Fruit fly (Drosophila melanogaster) whole organism, embryonic: ENCODE measurements around the gene CG13455.

Experiments
- CG1024 ChIP-seq: fragments of 200-800 bp; sonication (Bioruptor generic); IDR thresholded peaks from 2 replicates; pipeline ENCODE4 v1.3.6; 2022; ENCODE audit warnings: missing biosample characterization, missing genetic modification characterization
- CG10462 ChIP-seq: fragments of 200-800 bp; sonication (Bioruptor generic); optimal IDR thresholded peaks from 2 replicates; lab custom pipeline; 2016; ENCODE audit warnings: missing biosample characterization, missing genetic modification characterization
- CG12155 ChIP-seq: fragments of 200-800 bp; sonication (Bioruptor generic); optimal IDR thresholded peaks from 3 replicates; lab custom pipeline; 2016; ENCODE audit warnings: missing biosample characterization, missing genetic modification characterization
- CG12219 ChIP-seq: fragments of 200-800 bp; sonication (Bioruptor generic); optimal IDR thresholded peaks from 3 replicates; lab custom pipeline; 2018; ENCODE audit warnings: missing biosample characterization, mild to moderate bottlenecking, missing genetic modification characterization
- CG12744 ChIP-seq: fragments of 200-800 bp; sonication (Bioruptor generic); optimal IDR thresholded peaks from 2 replicates; lab custom pipeline; 2016; ENCODE audit warnings: missing biosample characterization, missing genetic modification characterization
- CG14441 ChIP-seq: fragments of 200-800 bp; sonication (Bioruptor generic); IDR thresholded peaks from 2 replicates; pipeline ENCODE4 v1.3.6; 2022; ENCODE audit warnings: missing biosample characterization, missing genetic modification characterization
- CG14860 ChIP-seq: fragments of 200-800 bp; sonication (Bioruptor generic); IDR thresholded peaks from 3 replicates; pipeline ENCODE4 v1.3.6; 2022; ENCODE audit warnings: missing biosample characterization, missing genetic modification characterization; ENCODE audit not compliant: partially characterized antibody
- CG15011 ChIP-seq: fragments of 200-800 bp; sonication (Bioruptor generic); optimal IDR thresholded peaks from 3 replicates; lab custom pipeline; 2018; ENCODE audit warnings: missing biosample characterization, mild to moderate bottlenecking, missing genetic modification characterization
- CG1529 ChIP-seq: fragments of 200-800 bp; sonication (Bioruptor generic); optimal IDR thresholded peaks from 3 replicates; lab custom pipeline; 2018; ENCODE audit warnings: missing biosample characterization, missing genetic modification characterization
- CG17361 ChIP-seq: fragments of 200-800 bp; sonication (Bioruptor generic); IDR thresholded peaks from 3 replicates; pipeline ENCODE4 v1.3.6; 2022; ENCODE audit warnings: missing biosample characterization, missing genetic modification characterization
- CG18476 ChIP-seq: fragments of 200-800 bp; sonication (Bioruptor generic); optimal IDR thresholded peaks from 2 replicates; lab custom pipeline; 2016; ENCODE audit warnings: missing biosample characterization, mild to moderate bottlenecking, missing genetic modification characterization
- CG18619 ChIP-seq: fragments of 200-800 bp; sonication (Bioruptor generic); optimal IDR thresholded peaks from 3 replicates; lab custom pipeline; 2017; ENCODE audit warnings: missing biosample characterization, mild to moderate bottlenecking, missing genetic modification characterization
- CG2678 ChIP-seq: fragments of 200-800 bp; sonication (Bioruptor generic); optimal IDR thresholded peaks from 3 replicates; lab custom pipeline; 2019; ENCODE audit warnings: missing biosample characterization, mild to moderate bottlenecking, missing genetic modification characterization, moderate library complexity
- CG3065 ChIP-seq: fragments of 200-800 bp; sonication (Bioruptor generic); optimal IDR thresholded peaks from 2 replicates; lab custom pipeline; 2016; ENCODE audit warnings: missing biosample characterization, missing genetic modification characterization
- CG33213 ChIP-seq: fragments of 200-800 bp; sonication (Bioruptor generic); optimal IDR thresholded peaks from 3 replicates; lab custom pipeline; 2016; ENCODE audit warnings: missing biosample characterization, missing genetic modification characterization
- CG4854 ChIP-seq: fragments of 200-800 bp; sonication (Bioruptor generic); optimal IDR thresholded peaks from 2 replicates; lab custom pipeline; 2016; ENCODE audit warnings: missing biosample characterization, missing genetic modification characterization, inconsistent platforms
- CG8924 ChIP-seq: fragments of 200-800 bp; optimal IDR thresholded peaks from 3 replicates; lab custom pipeline; 2019; ENCODE audit warnings: missing biosample characterization, mild to moderate bottlenecking, missing genetic modification characterization, moderate library complexity
- CG9215 ChIP-seq: fragments of 200-800 bp; sonication (Bioruptor generic); IDR thresholded peaks from 2 replicates; pipeline ENCODE4 v1.3.6; 2022; ENCODE audit warnings: missing biosample characterization, missing genetic modification characterization
- Camta ChIP-seq: fragments of 200-800 bp; sonication (Bioruptor generic); optimal IDR thresholded peaks from 2 replicates; lab custom pipeline; 2016; ENCODE audit warnings: missing biosample characterization, missing genetic modification characterization
- CoRest ChIP-seq: fragments of 200-800 bp; sonication (Bioruptor generic); optimal IDR thresholded peaks from 3 replicates; lab custom pipeline; 2018; ENCODE audit warnings: missing biosample characterization, mild to moderate bottlenecking, missing genetic modification characterization, moderate library complexity
- Doc2 ChIP-seq: fragments of 200-800 bp; sonication (Bioruptor generic); IDR thresholded peaks from 2 replicates; pipeline ENCODE4 v1.3.6; 2022; ENCODE audit warnings: missing biosample characterization, missing genetic modification characterization
- HLH4C ChIP-seq: fragments of 200-800 bp; sonication (Bioruptor generic); IDR thresholded peaks from 3 replicates; pipeline ENCODE4 v1.3.6; 2022; ENCODE audit warnings: missing biosample characterization, missing genetic modification characterization; ENCODE audit not compliant: partially characterized antibody
- Hr39 ChIP-seq: fragments of >200 bp; optimal IDR thresholded peaks from 2 replicates; lab custom pipeline; 2017
- Lhr ChIP-seq: fragments of 200-800 bp; sonication (Bioruptor generic); optimal IDR thresholded peaks from 3 replicates; lab custom pipeline; 2017; ENCODE audit warnings: mild to moderate bottlenecking, missing biosample characterization, missing genetic modification reagents, missing genetic modification characterization
- Lpt ChIP-seq: fragments of >200 bp; optimal IDR thresholded peaks from 2 replicates; lab custom pipeline; 2018; ENCODE audit warnings: missing biosample characterization, missing genetic modification characterization
- MESR4 ChIP-seq: fragments of 200-800 bp; sonication (Bioruptor generic); optimal IDR thresholded peaks from 2 replicates; lab custom pipeline; 2018; ENCODE audit warnings: missing biosample characterization, mild to moderate bottlenecking, missing genetic modification characterization, moderate library complexity
- Side ChIP-seq: fragments of 200-800 bp; sonication (Bioruptor generic); optimal IDR thresholded peaks from 2 replicates; lab custom pipeline; 2016; ENCODE audit warnings: missing biosample characterization, missing genetic modification characterization
- al ChIP-seq: fragments of 200-800 bp; sonication (Bioruptor generic); IDR thresholded peaks from 2 replicates; pipeline ENCODE4 v1.3.6; 2022; ENCODE audit warnings: missing biosample characterization, missing genetic modification characterization
- amos ChIP-seq: fragments of 200-800 bp; sonication (Bioruptor generic); IDR thresholded peaks from 2 replicates; pipeline ENCODE4 v1.3.6; 2022; ENCODE audit warnings: missing biosample characterization, missing genetic modification characterization; ENCODE audit not compliant: partially characterized antibody
- ara ChIP-seq: fragments of 200-800 bp; sonication (Bioruptor generic); IDR thresholded peaks from 2 replicates; pipeline ENCODE4 v1.3.6; 2022; ENCODE audit warnings: missing biosample characterization, missing genetic modification characterization
- br ChIP-seq: fragments of >200 bp; optimal IDR thresholded peaks from 2 replicates; lab custom pipeline; 2017
- cad ChIP-seq: fragments of >200 bp; optimal IDR thresholded peaks from 2 replicates; lab custom pipeline; 2017; ENCODE audit warnings: missing biosample characterization, missing genetic modification characterization
- caup ChIP-seq: fragments of 200-800 bp; sonication (Bioruptor generic); optimal IDR thresholded peaks from 3 replicates; lab custom pipeline; 2017; ENCODE audit warnings: missing biosample characterization, mild to moderate bottlenecking, missing genetic modification characterization, moderate library complexity; ENCODE audit not compliant: severe bottlenecking
- chm ChIP-seq: fragments of 200-800 bp; sonication (Bioruptor generic); IDR thresholded peaks from 2 replicates; pipeline ENCODE4 v1.3.6; 2022; ENCODE audit warnings: missing biosample characterization, missing genetic modification characterization
- chn ChIP-seq: fragments of 200-800 bp; sonication (Bioruptor generic); optimal IDR thresholded peaks from 2 replicates; lab custom pipeline; 2016; ENCODE audit warnings: missing biosample characterization, missing genetic modification characterization
- emc ChIP-seq: fragments of 200-800 bp; sonication (Bioruptor generic); optimal IDR thresholded peaks from 2 replicates; lab custom pipeline; 2016; ENCODE audit warnings: missing biosample characterization, missing genetic modification characterization
- esg ChIP-seq: fragments of 200-800 bp; sonication (Bioruptor generic); conservative IDR thresholded peaks from 2 replicates; pipeline ENCODE4 v1.3.6; 2022; ENCODE audit warnings: missing biosample characterization, missing genetic modification characterization
- fd3F ChIP-seq: fragments of 200-800 bp; sonication (Bioruptor generic); optimal IDR thresholded peaks from 2 replicates; lab custom pipeline; 2018; ENCODE audit warnings: missing biosample characterization, mild to moderate bottlenecking, missing genetic modification characterization, moderate library complexity
- fru ChIP-seq: fragments of >200 bp; optimal IDR thresholded peaks from 2 replicates; lab custom pipeline; 2017
- gce ChIP-seq: fragments of 200-800 bp; sonication (Bioruptor generic); IDR thresholded peaks from 3 replicates; pipeline ENCODE4 v1.3.6; 2022; ENCODE audit warnings: missing biosample characterization, missing genetic modification characterization
- gro ChIP-seq: fragments of 200-800 bp; sonication (Bioruptor generic); optimal IDR thresholded peaks from 2 replicates; lab custom pipeline; 2016; ENCODE audit warnings: missing biosample characterization, missing genetic modification characterization
- gsb ChIP-seq: fragments of 200-800 bp; sonication (Bioruptor generic); IDR thresholded peaks from 2 replicates; pipeline ENCODE4 v1.3.6; 2022; ENCODE audit warnings: missing biosample characterization, missing genetic modification characterization
- jing ChIP-seq: fragments of 200-800 bp; sonication (Bioruptor generic); optimal IDR thresholded peaks from 2 replicates; lab custom pipeline; 2018; ENCODE audit warnings: missing biosample characterization, mild to moderate bottlenecking, missing genetic modification characterization
- nom ChIP-seq: fragments of 200-800 bp; sonication (Bioruptor generic); optimal IDR thresholded peaks from 2 replicates; lab custom pipeline; 2017; ENCODE audit warnings: missing biosample characterization, missing genetic modification characterization, mild to moderate bottlenecking, moderate library complexity, missing genetic modification reagents
- pfk ChIP-seq: fragments of 200-800 bp; sonication (Bioruptor generic); optimal IDR thresholded peaks from 2 replicates; lab custom pipeline; 2018; ENCODE audit warnings: missing biosample characterization, mild to moderate bottlenecking, missing genetic modification characterization, moderate library complexity
- slbo ChIP-seq: fragments of 200-800 bp; sonication (Bioruptor generic); IDR thresholded peaks from 2 replicates; pipeline ENCODE4 v1.3.6; 2022; ENCODE audit warnings: missing biosample characterization, missing genetic modification characterization
- slou ChIP-seq: fragments of 200-800 bp; sonication (Bioruptor generic); optimal IDR thresholded peaks from 3 replicates; lab custom pipeline; 2016; ENCODE audit warnings: missing biosample characterization, missing genetic modification characterization
- sr ChIP-seq: fragments of 200-800 bp; sonication (Bioruptor generic); IDR thresholded peaks from 3 replicates; pipeline ENCODE4 v1.3.6; 2022; ENCODE audit warnings: missing biosample characterization, missing genetic modification characterization
- tll ChIP-seq, 2 experiments: fragments of 200-800 bp in 1 of 2; fragments of >200 bp in 1 of 2; sonication (Bioruptor generic) in 1 of 2; optimal IDR thresholded peaks; 2 replicates each; lab custom pipeline; 2017 to 2019; ENCODE audit warnings: missing biosample characterization in 2 of 2, missing genetic modification characterization in 2 of 2, mild to moderate bottlenecking in 1 of 2, moderate library complexity in 1 of 2
- vnd ChIP-seq: fragments of 200-800 bp; sonication (Bioruptor generic); IDR thresholded peaks from 3 replicates; pipeline ENCODE4 v1.3.6; 2022; ENCODE audit warnings: missing biosample characterization, missing genetic modification characterization; ENCODE audit not compliant: partially characterized antibody
- yki ChIP-seq: fragments of >200 bp; optimal IDR thresholded peaks from 3 replicates; lab custom pipeline; 2018

The CG13455 gene

dm6 chr3L:15537916-15538581 lies 41.7 kb downstream of the CG13455 start:
- TF ChIP-seq fru (lab: Kevin White, UChicago) (no peak), CoRest (tag; lab: Kevin White, UChicago) (peak; percentile 81), Doc2 (GFP tag; lab: Robert Waterston, UW) (no peak), esg (GFP tag; lab: Robert Waterston, UW) (peak; percentile 46), CG14441 (GFP tag; lab: Robert Waterston, UW) (0 out of 2 replicates have a peak, but pooled peaks have one; percentile 41), Camta (GFP tag; lab: Kevin White, UChicago) (peak; percentile 35), nom (GFP tag; lab: Kevin White, UChicago) (no peak), caup (GFP tag; lab: Kevin White, UChicago) (no peak), chm (GFP tag; lab: Robert Waterston, UW) (no peak), slou (GFP tag; lab: Kevin White, UChicago) (no peak), chn (GFP tag; lab: Kevin White, UChicago) (peak; percentile 19), HLH4C (GFP tag; lab: Robert Waterston, UW) (no peak), CG8924 (tag; lab: Kevin White, UChicago) (peak; percentile 77), CG3065 (GFP tag; lab: Kevin White, UChicago) (no peak), CG17361 (GFP tag; lab: Robert Waterston, UW) (peak; percentile 90), tll (GFP tag; optimal IDR thresholded peaks at IDR 0.05; lab: Kevin White, UChicago) (peak in 1 of 2 experiments; percentile 77), CG33213 (GFP tag; lab: Kevin White, UChicago) (peak; percentile 7), yki (lab: Kevin White, UChicago) (no peak), CG1529 (GFP tag; lab: Kevin White, UChicago) (peak; percentile 58), Lpt (GFP tag; lab: Kevin White, UChicago) (no peak), amos (no peak), CG12219 (GFP tag; lab: Kevin White, UChicago) (peak; percentile 0), CG10462 (peak; percentile 35), CG9215 (GFP tag; lab: Robert Waterston, UW) (peak; percentile 26; the same call in 1 of the 2 replicates), CG18476 (GFP tag; lab: Kevin White, UChicago) (peak; percentile 56), pfk (GFP tag; lab: Kevin White, UChicago) (no peak), Lhr (GFP tag; lab: Kevin White, UChicago) (no peak), gsb (GFP tag; lab: Robert Waterston, UW) (no peak), fd3F (peak; percentile 7), Side (no peak), CG18619 (GFP tag; lab: Kevin White, UChicago) (peak; percentile 66), jing (peak; percentile 23), CG12155 (GFP tag; lab: Kevin White, UChicago) (peak; percentile 54), sr (GFP tag; lab: Robert Waterston, UW) (no peak), al (GFP tag; lab: Robert Waterston, UW) (no peak), CG1024 (GFP tag; lab: Robert Waterston, UW) (0 out of 2 replicates have a peak, but pooled peaks have one; percentile 17), Hr39 (no peak), slbo (peak; percentile 57; the same call in 1 of the 2 replicates), CG2678 (tag; lab: Kevin White, UChicago) (peak; percentile 87), cad (GFP tag; lab: Kevin White, UChicago) (no peak), CG14860 (GFP tag; lab: Robert Waterston, UW) (no peak), br (lab: Kevin White, UChicago) (no peak), CG4854 (GFP tag; lab: Kevin White, UChicago) (no peak), MESR4 (no peak), CG15011 (GFP tag; lab: Kevin White, UChicago) (peak; percentile 55), ara (GFP tag; lab: Robert Waterston, UW) (peak; percentile 42; the same call in 1 of the 2 replicates), vnd (GFP tag; lab: Robert Waterston, UW) (no peak), gro (peak; percentile 20), emc (no peak), CG12744 (GFP tag; lab: Kevin White, UChicago) (no peak), gce (GFP tag; lab: Robert Waterston, UW) (peak; percentile 35; the same call in 1 of the 3 replicates)
